Fruit fly (Drosophila melanogaster) whole organism, pupa: ENCODE results near the gene alt.

ENCODE experiments used
- CG10348 ChIP-seq: fragments of 200-800 bp; sonication (Bioruptor generic); IDR thresholded peaks from 2 replicates; pipeline ENCODE4 v1.3.6; 2022; ENCODE audit warnings: missing biosample characterization, missing genetic modification characterization
- CG12605 ChIP-seq: fragments of 200-800 bp; sonication (Bioruptor generic); IDR thresholded peaks from 2 replicates; pipeline ENCODE4 v1.3.6; 2022; ENCODE audit warnings: missing biosample characterization, missing genetic modification characterization
- CG14655 ChIP-seq: fragments of 200-800 bp; sonication (Bioruptor generic); optimal IDR thresholded peaks from 3 replicates; lab custom pipeline; 2017; ENCODE audit warnings: mild to moderate bottlenecking, missing biosample characterization, missing genetic modification reagents, missing genetic modification characterization
- CG17806 ChIP-seq: fragments of 200-800 bp; sonication (Bioruptor generic); optimal IDR thresholded peaks from 2 replicates; lab custom pipeline; 2018; ENCODE audit warnings: missing biosample characterization, mild to moderate bottlenecking, missing genetic modification characterization, moderate library complexity
- CG4496 ChIP-seq: fragments of 200-800 bp; sonication (Bioruptor generic); IDR thresholded peaks from 3 replicates; pipeline ENCODE4 v1.3.6; 2022; ENCODE audit warnings: missing biosample characterization, missing genetic modification characterization
- CG8301 ChIP-seq: fragments of 200-800 bp; sonication (Bioruptor generic); optimal IDR thresholded peaks from 2 replicates; lab custom pipeline; 2018; ENCODE audit warnings: missing biosample characterization, mild to moderate bottlenecking, missing genetic modification characterization
- D1 ChIP-seq: fragments of 200-800 bp; sonication (Bioruptor generic); optimal IDR thresholded peaks from 2 replicates; lab custom pipeline; 2018; ENCODE audit warnings: missing biosample characterization, mild to moderate bottlenecking, missing genetic modification characterization, moderate library complexity
- EcR ChIP-seq: fragments of 200-800 bp; sonication (Bioruptor generic); optimal IDR thresholded peaks from 3 replicates; lab custom pipeline; 2019; ENCODE audit warnings: missing biosample characterization, missing genetic modification characterization, mild to moderate bottlenecking, moderate library complexity, missing genetic modification reagents
- Ets98B ChIP-seq: fragments of 200-800 bp; sonication (Bioruptor generic); IDR thresholded peaks from 2 replicates; pipeline ENCODE4 v1.3.6; 2022; ENCODE audit warnings: missing biosample characterization, missing genetic modification characterization
- rn ChIP-seq: fragments of 200-800 bp; sonication (Bioruptor generic); IDR thresholded peaks from 2 replicates; pipeline ENCODE4 v1.3.6; 2022; ENCODE audit warnings: missing biosample characterization, missing genetic modification characterization

DNA sequence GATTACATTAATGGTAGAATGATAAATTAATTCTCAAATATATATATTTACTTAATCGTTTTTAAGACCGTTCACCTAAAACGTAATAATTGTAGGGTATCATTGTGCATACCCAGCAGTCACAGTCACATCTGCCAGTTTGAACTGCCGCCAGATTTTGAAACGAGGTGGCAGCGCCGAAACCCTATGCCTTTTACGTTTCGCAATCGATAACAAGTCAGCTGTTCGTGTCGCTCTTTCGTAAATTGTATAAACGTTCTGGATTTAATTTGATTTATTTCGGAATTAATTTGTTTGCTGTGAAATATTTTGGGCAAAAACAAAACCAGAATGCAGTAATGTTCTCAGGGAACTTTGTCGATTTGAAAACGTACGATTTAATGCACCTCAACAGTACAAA, 34.9 kb downstream of the alt start, which contains the start of gene CG14322:
- TF ChIP-seq D1 (tag; lab: Kevin White, UChicago), result no peak
- TF ChIP-seq CG4496, result no peak
- no peak for TF ChIP-seq CG8301 (tag; lab: Kevin White, UChicago)
- TF ChIP-seq EcR (GFP tag; lab: Kevin White, UChicago), result no peak
- TF ChIP-seq CG10348 (GFP tag; lab: Robert Waterston, UW), result no peak
- TF ChIP-seq CG17806 (tag; lab: Kevin White, UChicago), result no peak
- no peak for TF ChIP-seq rn
- TF ChIP-seq CG14655 (GFP tag; lab: Kevin White, UChicago), result no peak
- no peak for TF ChIP-seq CG12605
- no peak for TF ChIP-seq Ets98B (GFP tag; lab: Robert Waterston, UW)
